Fruit fly (Drosophila melanogaster) whole organism, wandering third instar larva: ENCODE data around the gene Muc68Ca.

Experiments used
- Abd-B ChIP-seq: fragments of >200 bp; optimal IDR thresholded peaks from 2 replicates; lab custom pipeline; 2017; ENCODE audit warnings: missing biosample characterization, missing genetic modification characterization
- CrebA ChIP-seq: fragments of 200-800 bp; sonication (Bioruptor generic); optimal IDR thresholded peaks from 2 replicates; lab custom pipeline; 2016; ENCODE audit warnings: missing biosample characterization, mild to moderate bottlenecking, missing genetic modification characterization, borderline replicate concordance
- Dif ChIP-seq: fragments of 200-275, 200-300 bp; sonication (Bioruptor generic); optimal IDR thresholded peaks from 2 replicates; lab custom pipeline; 2018; ENCODE audit warnings: missing biosample characterization, missing genetic modification characterization; ENCODE audit not compliant: partially characterized antibody
- HLH106 ChIP-seq: fragments of 200-800 bp; optimal IDR thresholded peaks from 3 replicates; lab custom pipeline; 2019; ENCODE audit warnings: missing biosample characterization, mild to moderate bottlenecking, missing genetic modification characterization, moderate library complexity
- Hnf4 ChIP-seq: fragments of 200-800 bp; sonication (Bioruptor generic); optimal IDR thresholded peaks from 2 replicates; lab custom pipeline; 2016; ENCODE audit warnings: missing biosample characterization, mild to moderate bottlenecking, missing genetic modification characterization
- Hr78 ChIP-seq: fragments of >200 bp; optimal IDR thresholded peaks from 2 replicates; lab custom pipeline; 2017; ENCODE audit warnings: missing biosample characterization, missing genetic modification characterization
- Hr83 ChIP-seq: fragments of 200-300 bp; sonication (Bioruptor generic); optimal IDR thresholded peaks from 2 replicates; lab custom pipeline; 2016; ENCODE audit warnings: missing biosample characterization, mild to moderate bottlenecking, missing genetic modification characterization, moderate library complexity; ENCODE audit not compliant: poor library complexity, severe bottlenecking
- Mio ChIP-seq: sonication (Bioruptor generic); optimal IDR thresholded peaks from 2 replicates; lab custom pipeline; 2016; ENCODE audit warnings: missing biosample characterization, missing genetic modification characterization
- Myc ChIP-seq: fragments of >200 bp; optimal IDR thresholded peaks from 2 replicates; lab custom pipeline; 2017
- N ChIP-seq: fragments of >200 bp; optimal IDR thresholded peaks from 2 replicates; lab custom pipeline; 2018; ENCODE audit warnings: missing biosample characterization, missing external identifiers, missing genetic modification characterization
- OdsH ChIP-seq: fragments of 200-800 bp; sonication (Bioruptor generic); optimal IDR thresholded peaks from 2 replicates; lab custom pipeline; 2016; ENCODE audit warnings: missing biosample characterization, mild to moderate bottlenecking, missing genetic modification characterization
- Rel ChIP-seq, 2 experiments: fragments of 200-800 bp; sonication (Bioruptor generic) in 1 of 2; optimal IDR thresholded peaks; 2 replicates in 1 of 2; 3 replicates in 1 of 2; lab custom pipeline; 2016 to 2019; ENCODE audit warnings: mild to moderate bottlenecking in 2 of 2, missing biosample characterization in 2 of 2, missing genetic modification characterization in 2 of 2, moderate library complexity in 1 of 2
- Vsx2 ChIP-seq: fragments of 200-300, 225-300 bp; sonication (Bioruptor generic); optimal IDR thresholded peaks from 2 replicates; lab custom pipeline; 2018; ENCODE audit warnings: missing biosample characterization, missing genetic modification characterization; ENCODE audit not compliant: partially characterized antibody
- br ChIP-seq: fragments of 200-800 bp; sonication (Bioruptor generic); optimal IDR thresholded peaks from 2 replicates; lab custom pipeline; 2016; ENCODE audit warnings: missing biosample characterization, missing genetic modification characterization
- brk ChIP-seq: fragments of 200-800 bp; sonication (Bioruptor generic); optimal IDR thresholded peaks from 2 replicates; lab custom pipeline; 2016; ENCODE audit warnings: missing biosample characterization, mild to moderate bottlenecking, missing genetic modification characterization
- dl ChIP-seq, 2 experiments: fragments of 175-275, 200-275 bp in 1 of 2; fragments of 200-275 bp in 1 of 2; sonication (Bioruptor generic); optimal IDR thresholded peaks; lab custom pipeline; 2018; ENCODE audit warnings: mild to moderate bottlenecking in 2 of 2, missing biosample characterization in 2 of 2, missing genetic modification characterization in 2 of 2, moderate library complexity in 2 of 2; ENCODE audit not compliant: partially characterized antibody in 2 of 2, insufficient read depth in 1 of 2
- dmrt93B ChIP-seq: fragments of 200-800 bp; sonication (Bioruptor generic); optimal IDR thresholded peaks from 2 replicates; lab custom pipeline; 2018; ENCODE audit warnings: missing biosample characterization, mild to moderate bottlenecking, missing genetic modification characterization
- dsf ChIP-seq: sonication (Bioruptor generic); optimal IDR thresholded peaks from 2 replicates; lab custom pipeline; 2016; ENCODE audit warnings: missing biosample characterization, missing genetic modification characterization, borderline replicate concordance
- ey ChIP-seq: fragments of 200-800 bp; sonication (Bioruptor generic); optimal IDR thresholded peaks from 2 replicates; lab custom pipeline; 2016; ENCODE audit warnings: missing biosample characterization, missing genetic modification characterization
- fru ChIP-seq: fragments of 200-800 bp; sonication (Bioruptor generic); optimal IDR thresholded peaks from 3 replicates; lab custom pipeline; 2016; ENCODE audit warnings: missing biosample characterization, mild to moderate bottlenecking, missing genetic modification characterization
- jim ChIP-seq: fragments of 175-275, 200-325 bp; sonication (Bioruptor generic); optimal IDR thresholded peaks from 2 replicates; lab custom pipeline; 2016; ENCODE audit warnings: missing biosample characterization, mild to moderate bottlenecking, missing genetic modification characterization
- lola ChIP-seq: fragments of >200 bp; optimal IDR thresholded peaks from 2 replicates; lab custom pipeline; 2017; ENCODE audit warnings: missing biosample characterization, missing genetic modification characterization
- rgr ChIP-seq: fragments of 200-800 bp; sonication (Bioruptor generic); optimal IDR thresholded peaks from 3 replicates; lab custom pipeline; 2016; ENCODE audit warnings: missing biosample characterization, mild to moderate bottlenecking, missing genetic modification characterization
- sage ChIP-seq: fragments of 200-800 bp; sonication (Bioruptor generic); optimal IDR thresholded peaks from 2 replicates; lab custom pipeline; 2016; ENCODE audit warnings: missing biosample characterization, mild to moderate bottlenecking, missing genetic modification characterization
- sv ChIP-seq: fragments of 200-800 bp; sonication (Bioruptor generic); optimal IDR thresholded peaks from 3 replicates; lab custom pipeline; 2016; ENCODE audit warnings: missing biosample characterization, missing genetic modification characterization
- tai ChIP-seq: sonication (Bioruptor generic); optimal IDR thresholded peaks from 2 replicates; lab custom pipeline; 2016; ENCODE audit warnings: missing biosample characterization, missing genetic modification characterization
- usp ChIP-seq: fragments of >200 bp; optimal IDR thresholded peaks from 2 replicates; lab custom pipeline; 2017; ENCODE audit warnings: missing biosample characterization, missing genetic modification characterization
- woc ChIP-seq: sonication (Bioruptor generic); optimal IDR thresholded peaks from 2 replicates; lab custom pipeline; 2016; ENCODE audit warnings: missing biosample characterization, mild to moderate bottlenecking, missing genetic modification characterization

Muc68Ca gene

DNA sequence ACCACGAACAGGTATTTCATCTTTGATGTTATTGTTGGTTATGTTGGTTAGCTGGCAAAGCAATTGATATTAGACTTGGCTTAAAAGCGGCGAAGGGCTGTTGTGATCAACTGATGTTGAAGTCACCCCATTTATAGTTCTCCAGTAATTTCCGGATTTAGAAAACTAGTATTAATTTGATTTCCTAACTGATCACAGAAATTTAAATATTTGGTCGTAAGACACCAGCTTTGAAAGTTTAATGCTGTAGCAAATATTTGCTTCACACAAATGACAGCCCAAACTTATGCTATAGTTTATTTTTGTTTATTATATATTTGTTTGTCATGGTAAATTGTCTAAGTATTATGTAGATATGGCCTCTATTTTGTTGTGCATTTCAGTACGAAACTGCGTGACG, 37.8 kb downstream of the Muc68Ca start, which contains the start of gene CG33269:
CG33269 (minus strand) TSS at position 101 of the 400 bp plus-strand sequence.
- no peak for TF ChIP-seq Rel (GFP tag; optimal IDR thresholded peaks at IDR 0.05; lab: Kevin White, UChicago)
- TF ChIP-seq Rel (tag; optimal IDR thresholded peaks at IDR 0.05; lab: Kevin White, UChicago) = no peak
- TF ChIP-seq, all 38 proteins: peak for 0

DNA sequence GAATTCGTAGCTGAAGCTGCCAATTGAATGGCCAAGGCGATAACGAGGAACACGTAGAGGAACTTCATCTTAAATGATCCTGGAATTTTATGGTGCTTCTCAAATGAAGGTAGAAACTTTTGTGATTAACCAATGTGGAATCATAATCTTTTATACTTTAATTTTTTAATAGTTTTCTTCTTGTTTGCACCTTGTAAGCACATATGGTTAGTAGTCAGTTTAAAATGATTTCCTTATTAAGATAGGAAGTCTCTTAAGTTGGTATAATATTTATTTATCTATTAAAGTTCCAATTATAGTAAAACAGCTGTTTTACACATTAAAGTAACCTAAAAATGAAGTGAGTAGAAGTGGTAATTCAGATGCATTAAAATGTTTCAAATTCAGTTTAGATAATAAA, 39.0 kb downstream of the Muc68Ca start, which contains the start of gene CG43391:
CG43391 (minus strand) TSS at position 101 of the 400 bp plus-strand sequence.
- TF ChIP-seq usp = no peak
- TF ChIP-seq Hnf4 (GFP tag; lab: Kevin White, UChicago) = no peak
- TF ChIP-seq dsf (GFP tag; lab: Kevin White, UChicago) = no peak
- TF ChIP-seq Abd-B (GFP tag; lab: Kevin White, UChicago) = no peak
- no peak for TF ChIP-seq tai (GFP tag; lab: Kevin White, UChicago)
- TF ChIP-seq OdsH (GFP tag; lab: Kevin White, UChicago) = no peak
- TF ChIP-seq rgr (GFP tag; lab: Kevin White, UChicago) = no peak
- TF ChIP-seq Hr78 (GFP tag; lab: Kevin White, UChicago) = no peak
- no peak for TF ChIP-seq ey (GFP tag; lab: Kevin White, UChicago)
- TF ChIP-seq Myc (lab: Kevin White, UChicago) = no peak
- TF ChIP-seq CrebA = no peak
- no peak for TF ChIP-seq Mio
- TF ChIP-seq brk (GFP tag; lab: Kevin White, UChicago) = no peak
- TF ChIP-seq woc (GFP tag; lab: Kevin White, UChicago) = no peak
- no peak for TF ChIP-seq Rel (GFP tag; optimal IDR thresholded peaks at IDR 0.05; lab: Kevin White, UChicago)
- no peak for TF ChIP-seq Rel (tag; optimal IDR thresholded peaks at IDR 0.05; lab: Kevin White, UChicago)
- no peak for TF ChIP-seq Dif (GFP tag; lab: Kevin White, UChicago)
- no peak for TF ChIP-seq lola (GFP tag; lab: Kevin White, UChicago)
- TF ChIP-seq sage (GFP tag; lab: Kevin White, UChicago) = no peak
- TF ChIP-seq Vsx2 (GFP tag; lab: Kevin White, UChicago) = no peak
- no peak for TF ChIP-seq HLH106
- TF ChIP-seq, all 38 proteins: peak for 0

DNA sequence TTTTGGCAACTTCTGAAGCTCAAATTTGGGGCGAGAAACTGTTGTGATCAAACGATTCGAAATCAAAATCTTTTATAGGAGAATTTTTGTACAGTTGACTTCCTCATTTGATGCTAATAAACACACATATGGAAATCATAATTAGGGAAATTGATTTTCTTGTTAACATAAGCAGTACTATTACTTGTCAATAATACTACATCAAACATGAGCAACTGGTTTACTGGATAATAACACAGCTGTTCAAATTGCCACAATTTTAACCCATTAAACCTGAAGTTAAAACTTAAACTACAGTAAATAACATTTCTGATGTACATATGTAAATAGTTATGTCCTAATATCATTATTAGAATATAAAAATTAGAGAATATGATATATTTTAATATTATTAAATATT, 40.0 kb downstream of the Muc68Ca start, which contains the start of gene CG43390:
CG43390 (minus strand) TSS at position 32 of the 400 bp plus-strand sequence.
- no peak for TF ChIP-seq Dif (GFP tag; lab: Kevin White, UChicago)
- no peak for TF ChIP-seq sv
- TF ChIP-seq usp = no peak
- no peak for TF ChIP-seq CrebA
- no peak for TF ChIP-seq OdsH (GFP tag; lab: Kevin White, UChicago)
- no peak for TF ChIP-seq Hnf4 (GFP tag; lab: Kevin White, UChicago)

DNA sequence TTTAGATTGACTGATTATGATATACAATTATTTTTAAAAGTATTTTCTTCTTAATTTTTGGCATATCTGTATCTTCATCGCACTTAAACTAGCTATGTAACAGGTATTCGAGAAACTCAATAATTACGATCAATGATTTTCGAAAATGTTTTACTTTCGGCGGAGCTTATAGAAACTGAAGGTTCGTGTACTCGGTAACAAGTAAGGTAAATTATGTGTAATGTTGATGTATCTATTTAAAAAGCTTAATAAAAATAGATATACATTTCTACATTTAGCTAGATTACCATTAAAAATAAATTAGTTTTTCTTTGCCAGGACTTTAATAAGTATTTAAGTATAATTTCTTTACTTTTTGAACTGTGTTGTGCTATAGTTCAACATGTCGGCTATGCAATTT, 41.1 kb downstream of the Muc68Ca start:
- TF ChIP-seq Myc (lab: Kevin White, UChicago) = peak; percentile 7
- TF ChIP-seq Hr78 (GFP tag; lab: Kevin White, UChicago) = no peak
- no peak for TF ChIP-seq HLH106

DNA sequence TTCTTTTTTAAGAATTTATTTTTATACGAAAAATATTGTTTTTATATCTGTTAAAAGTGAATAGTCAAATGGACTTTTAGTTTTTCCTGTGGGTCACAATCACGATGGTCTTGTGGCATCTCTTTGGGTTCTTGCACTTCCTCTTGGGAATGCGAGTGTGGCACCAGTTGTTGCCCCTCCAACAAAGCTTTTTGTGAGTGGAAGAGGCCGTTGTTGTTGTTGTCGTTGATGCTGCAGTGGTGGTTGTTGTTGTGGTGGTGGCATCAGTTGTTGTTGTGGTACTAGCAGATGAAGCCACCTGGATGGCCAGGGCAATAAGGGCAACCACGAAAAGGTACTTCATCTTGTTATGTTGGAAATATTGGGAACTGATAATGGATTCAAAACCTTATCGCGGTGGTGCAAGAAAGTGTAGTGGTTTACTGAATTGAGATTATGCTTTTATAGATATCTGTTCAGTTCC, 41.7 kb downstream of the Muc68Ca start, which contains the start of gene CG33270:
CG33270 (minus strand) TSS at position 413 of the 463 bp plus-strand sequence.
- TF ChIP-seq br (GFP tag; lab: Kevin White, UChicago) (no peak), rgr (GFP tag; lab: Kevin White, UChicago) (no peak), Rel (GFP tag; optimal IDR thresholded peaks at IDR 0.05; lab: Kevin White, UChicago) (no peak), Rel (tag; optimal IDR thresholded peaks at IDR 0.05; lab: Kevin White, UChicago) (no peak), dmrt93B (no peak), fru (no peak), dl (GFP tag; optimal IDR thresholded peaks at IDR 0.05; lab: Kevin White, UChicago; ENCODE audit: insufficient read depth in 1 of 2, partially characterized antibody in 2 of 2) (no peak), HLH106 (no peak)
- TF ChIP-seq, all 38 proteins: peak for 0

DNA sequence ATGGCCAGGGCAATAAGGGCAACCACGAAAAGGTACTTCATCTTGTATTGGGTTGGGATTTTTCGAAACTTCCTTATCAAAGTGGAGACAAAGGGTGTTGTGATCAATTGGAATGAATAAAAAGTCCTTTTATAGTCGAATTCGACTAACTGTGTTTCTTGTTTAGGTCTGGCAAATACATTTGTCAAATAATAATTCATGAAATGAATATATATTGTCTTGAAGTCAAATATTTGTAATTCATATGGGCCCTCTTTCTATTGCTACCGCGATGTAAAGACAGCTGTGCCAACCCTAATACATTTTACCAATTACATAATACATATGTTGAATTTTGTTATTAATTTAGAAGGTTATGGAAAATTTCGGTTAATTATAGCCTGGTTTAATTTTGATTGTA, 42.5 kb downstream of the Muc68Ca start, which contains the start of gene CG33271:
CG33271 (minus strand) TSS at position 101 of the 400 bp plus-strand sequence.
- TF ChIP-seq rgr (GFP tag; lab: Kevin White, UChicago) = no peak
- TF ChIP-seq woc (GFP tag; lab: Kevin White, UChicago) = no peak
- TF ChIP-seq N (GFP tag; lab: Kevin White, UChicago) = no peak
- no peak for TF ChIP-seq dmrt93B
- no peak for TF ChIP-seq jim (GFP tag; lab: Kevin White, UChicago)
- no peak for TF ChIP-seq fru
- no peak for TF ChIP-seq Hr83 (GFP tag; lab: Kevin White, UChicago)
- TF ChIP-seq, all 38 proteins: peak for 0
